Worm (Caenorhabditis elegans): ENCODE results near the gene ttr-10.
A peak's percentile ranks its signal among the peaks of the same experiment; 100 is the strongest.

The ttr-10 gene

DNA sequence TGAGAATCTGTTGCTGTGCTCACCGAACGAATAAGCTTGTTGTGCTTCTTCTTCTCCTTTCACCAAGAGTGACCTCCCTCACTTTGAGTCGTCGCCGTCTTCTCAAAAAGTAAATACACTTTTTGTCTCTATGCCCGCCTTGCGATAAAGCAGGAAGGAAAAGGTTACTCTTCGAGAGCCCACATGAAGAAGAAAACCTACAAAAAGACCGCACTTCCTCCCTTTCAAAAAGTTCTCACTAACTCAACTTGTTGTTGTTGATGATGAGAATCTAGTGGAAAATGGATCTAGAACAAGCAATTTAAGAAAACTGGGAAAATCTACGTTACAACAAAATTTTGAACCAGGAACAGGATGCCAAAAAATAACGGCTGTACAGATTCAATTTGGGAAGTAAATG, 36.7 kb upstream of the ttr-10 start, which contains the start of gene C50E3.6:
Gene C50E3.6, minus strand, starts transcription at position 101 of the 400 bp plus-strand sequence.
- TF ChIP-seq fos-1 (tag; optimal IDR thresholded peaks at IDR 0.05) (no peak), lin-15B (tag; optimal IDR thresholded peaks at IDR 0.05) (no peak), lin-14 (GFP tag; optimal IDR thresholded peaks at IDR 0.05) (peak; percentile 7), dsc-1 (tag; optimal IDR thresholded peaks at IDR 0.05) (no peak), ceh-88 (GFP tag; IDR thresholded peaks at IDR 0.05) (no peak), vab-15 (tag; optimal IDR thresholded peaks at IDR 0.05) (no peak), C04F5.9 (tag; optimal IDR thresholded peaks at IDR 0.05) (no peak), xbp-1 (tag; optimal IDR thresholded peaks at IDR 0.05) (no peak), C34B4.2 (tag; optimal IDR thresholded peaks at IDR 0.05) (no peak), F16B12.6 (tag; optimal IDR thresholded peaks at IDR 0.05) (no peak), ets-5 (GFP tag; IDR thresholded peaks at IDR 0.05) (no peak), fkh-10 (GFP tag; optimal IDR thresholded peaks at IDR 0.05) (peak; percentile 49), grh-1 (GFP tag; IDR thresholded peaks at IDR 0.05) (no peak), sptf-1 (tag; optimal IDR thresholded peaks at IDR 0.05) (no peak), nhr-20 (tag; optimal IDR thresholded peaks at IDR 0.05) (no peak), ceh-8 (GFP tag; optimal IDR thresholded peaks at IDR 0.05) (no peak)

DNA sequence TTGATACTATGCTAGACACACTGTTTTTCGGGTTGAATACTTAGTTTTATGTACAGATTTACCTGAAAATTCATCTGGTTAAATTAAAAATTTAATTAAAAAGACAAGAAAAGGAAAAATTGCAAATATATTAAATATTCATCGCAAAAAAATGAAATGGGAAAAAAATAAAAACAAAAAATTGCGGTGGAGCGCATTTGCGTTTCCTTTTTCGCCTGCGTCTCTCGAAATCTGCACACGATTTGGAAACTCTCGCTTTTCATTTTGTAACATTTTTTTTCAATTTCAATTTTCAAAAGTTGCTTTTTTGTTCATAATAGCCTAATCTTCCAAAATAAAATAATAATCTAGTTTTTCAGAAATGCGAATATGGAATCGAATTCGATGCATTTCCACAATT, 33.9 kb upstream of the ttr-10 start, which contains the start of the genes F19F10.11 and C50E3.5:
Gene F19F10.11, minus strand, starts transcription at position 68 of the 400 bp plus-strand sequence.
Gene C50E3.5, plus strand, starts transcription at position 360 of the 400 bp plus-strand sequence.
- no peak for TF ChIP-seq nhr-28 (tag; optimal IDR thresholded peaks at IDR 0.05)
- peak; percentile 69 to 71 for TF ChIP-seq efl-1 (optimal IDR thresholded peaks at IDR 0.05)
- peak; percentile 69 to 95 for TF ChIP-seq efl-1 (GFP tag; optimal IDR thresholded peaks at IDR 0.05 in 1 of 2)
- peak; percentile 57 for TF ChIP-seq rnt-1 (tag; optimal IDR thresholded peaks at IDR 0.05)
- TF ChIP-seq pqm-1 (tag; optimal IDR thresholded peaks at IDR 0.05): no peak
- TF ChIP-seq hpl-2 (GFP tag; optimal IDR thresholded peaks at IDR 0.05): no peak
- TF ChIP-seq egl-13 (tag; optimal IDR thresholded peaks at IDR 0.05): no peak
- peak; percentile 74 for TF ChIP-seq nhr-85 (tag)
- peak; percentile 62 for TF ChIP-seq dsc-1 (tag; optimal IDR thresholded peaks at IDR 0.05)
- no peak for TF ChIP-seq efl-3 (GFP tag; optimal IDR thresholded peaks at IDR 0.05)
- peak; percentile 69 for TF ChIP-seq nhr-20 (tag; optimal IDR thresholded peaks at IDR 0.05)
- TF ChIP-seq swsn-7 (tag; optimal IDR thresholded peaks at IDR 0.05): peak; percentile 70
- peak in 1 of 6 experiments; percentile 57 for TF ChIP-seq elt-3 (tag; optimal IDR thresholded peaks at IDR 0.05)
- TF ChIP-seq snu-23 (GFP tag; optimal IDR thresholded peaks at IDR 0.05): peak; percentile 78
- no peak for TF ChIP-seq nhr-237 (tag; optimal IDR thresholded peaks at IDR 0.05)
- TF ChIP-seq nhr-71 (tag; optimal IDR thresholded peaks at IDR 0.05): peak; percentile 79
- peak; percentile 48 to 72 (median 66) for TF ChIP-seq dpl-1 (GFP tag; optimal IDR thresholded peaks at IDR 0.05)
- TF ChIP-seq nhr-90 (tag; optimal IDR thresholded peaks at IDR 0.05; ENCODE audit: poor library complexity): peak; percentile 66
- no peak for TF ChIP-seq jun-1 (tag; optimal IDR thresholded peaks at IDR 0.05)
- peak; percentile 56 for TF ChIP-seq blmp-1 (tag; optimal IDR thresholded peaks at IDR 0.05)
- peak; percentile 38 for TF ChIP-seq lin-15B (tag; optimal IDR thresholded peaks at IDR 0.05)
- no peak for TF ChIP-seq C04F5.9 (tag; optimal IDR thresholded peaks at IDR 0.05)
- peak; percentile 53 for TF ChIP-seq lin-13 (GFP tag; optimal IDR thresholded peaks at IDR 0.05)
- TF ChIP-seq mep-1 (tag; optimal IDR thresholded peaks at IDR 0.05): peak; percentile 82
- peak; percentile 22 for TF ChIP-seq pag-3 (tag; optimal IDR thresholded peaks at IDR 0.05; ENCODE audit: borderline replicate concordance, insufficient read depth)
- peak; percentile 73 for TF ChIP-seq nhr-47 (tag; optimal IDR thresholded peaks at IDR 0.05)
- TF ChIP-seq lin-35 (GFP tag; optimal IDR thresholded peaks at IDR 0.05): peak; percentile 27 to 64
- peak; percentile 67 for TF ChIP-seq xbp-1 (tag; optimal IDR thresholded peaks at IDR 0.05)
- TF ChIP-seq nhr-19 (GFP tag; conservative IDR thresholded peaks at IDR 0.05): peak; percentile 66
- TF ChIP-seq tbx-2 (tag; optimal IDR thresholded peaks at IDR 0.05): peak; percentile 70
- TF ChIP-seq fkh-10 (GFP tag; optimal IDR thresholded peaks at IDR 0.05): no peak
- peak; percentile 68 for TF ChIP-seq snpc-4 (tag; optimal IDR thresholded peaks at IDR 0.05)
- TF ChIP-seq C16A3.4 (tag; optimal IDR thresholded peaks at IDR 0.05): peak; percentile 67
- TF ChIP-seq ceh-90 (tag; optimal IDR thresholded peaks at IDR 0.05): no peak
- peak in 1 of 2 experiments; percentile 32 for TF ChIP-seq mdl-1 (tag; optimal IDR thresholded peaks at IDR 0.05)
- peak; percentile 64 for TF ChIP-seq unc-86 (tag; optimal IDR thresholded peaks at IDR 0.05)
- TF ChIP-seq skn-1 (tag; optimal IDR thresholded peaks at IDR 0.05): peak; percentile 48
- peak; percentile 46 for TF ChIP-seq fos-1 (tag; optimal IDR thresholded peaks at IDR 0.05)
- TF ChIP-seq hlh-4 (tag; optimal IDR thresholded peaks at IDR 0.05): no peak
- TF ChIP-seq aly-2 (tag; optimal IDR thresholded peaks at IDR 0.05): no peak
- TF ChIP-seq lin-14 (GFP tag; optimal IDR thresholded peaks at IDR 0.05): peak; percentile 79
- TF ChIP-seq irx-1 (tag; optimal IDR thresholded peaks at IDR 0.05): peak; percentile 42
- peak; percentile 21 to 60 (median 44) for TF ChIP-seq ceh-82 (tag; optimal IDR thresholded peaks at IDR 0.05)
